Fruit fly (Drosophila melanogaster) whole organism, embryonic: ENCODE results near the gene Nepl20.

Experiments used
- Asciz ChIP-seq: fragments of 200-800 bp; sonication (Bioruptor generic); optimal IDR thresholded peaks from 2 replicates; lab custom pipeline; 2017; ENCODE audit warnings: missing biosample characterization, mild to moderate bottlenecking, missing genetic modification characterization, missing genetic modification reagents
- BEAF-32 ChIP-seq: fragments of 200-800 bp; sonication (Bioruptor generic); optimal IDR thresholded peaks from 3 replicates; lab custom pipeline; 2017; ENCODE audit warnings: missing biosample characterization, missing genetic modification characterization, mild to moderate bottlenecking, moderate library complexity, missing genetic modification reagents
- Bdp1 ChIP-seq: fragments of 200-800 bp; sonication (Bioruptor generic); optimal IDR thresholded peaks from 3 replicates; lab custom pipeline; 2016; ENCODE audit warnings: missing biosample characterization, missing genetic modification characterization
- C15 ChIP-seq: fragments of 200-800 bp; sonication (Bioruptor generic); IDR thresholded peaks from 3 replicates; pipeline ENCODE4 v1.3.6; 2022; ENCODE audit warnings: missing biosample characterization, missing genetic modification characterization
- CG10321 ChIP-seq: fragments of 200-800 bp; sonication (Bioruptor generic); IDR thresholded peaks from 2 replicates; pipeline ENCODE4 v1.3.6; 2022; ENCODE audit warnings: missing biosample characterization, missing genetic modification characterization
- CG11398 ChIP-seq: fragments of 200-800 bp; sonication (Bioruptor generic); optimal IDR thresholded peaks from 2 replicates; lab custom pipeline; 2016; ENCODE audit warnings: missing biosample characterization, missing genetic modification characterization
- CG11504 ChIP-seq: fragments of 200-800 bp; sonication (Bioruptor generic); optimal IDR thresholded peaks from 3 replicates; lab custom pipeline; 2019; ENCODE audit warnings: missing biosample characterization, mild to moderate bottlenecking, missing genetic modification characterization, moderate library complexity
- CG13624 ChIP-seq: fragments of 200-800 bp; sonication (Bioruptor generic); optimal IDR thresholded peaks from 2 replicates; lab custom pipeline; 2016; ENCODE audit warnings: missing biosample characterization, missing genetic modification characterization
- CG1529 ChIP-seq: fragments of 200-800 bp; sonication (Bioruptor generic); optimal IDR thresholded peaks from 3 replicates; lab custom pipeline; 2018; ENCODE audit warnings: missing biosample characterization, missing genetic modification characterization
- CG2199 ChIP-seq: fragments of 200-800 bp; sonication (Bioruptor generic); IDR thresholded peaks from 3 replicates; pipeline ENCODE4 v1.3.6; 2022; ENCODE audit warnings: missing biosample characterization, missing genetic modification characterization
- CG31388 ChIP-seq: fragments of 200-800 bp; sonication (Bioruptor generic); optimal IDR thresholded peaks from 2 replicates; lab custom pipeline; 2016; ENCODE audit warnings: missing biosample characterization, missing genetic modification characterization
- CG3281 ChIP-seq: fragments of 200-800 bp; sonication (Bioruptor generic); optimal IDR thresholded peaks from 3 replicates; lab custom pipeline; 2017; ENCODE audit warnings: missing biosample characterization, mild to moderate bottlenecking, missing genetic modification characterization
- CG3995 ChIP-seq: fragments of 200-800 bp; sonication (Bioruptor generic); optimal IDR thresholded peaks from 3 replicates; lab custom pipeline; 2016; ENCODE audit warnings: missing biosample characterization, missing genetic modification characterization
- CG4328 ChIP-seq: fragments of 200-800 bp; sonication (Bioruptor generic); optimal IDR thresholded peaks from 3 replicates; lab custom pipeline; 2017; ENCODE audit warnings: missing biosample characterization, missing genetic modification reagents, missing genetic modification characterization
- CHES-1-like ChIP-seq: fragments of 200-800 bp; sonication (Bioruptor generic); optimal IDR thresholded peaks from 2 replicates; lab custom pipeline; 2016; ENCODE audit warnings: missing biosample characterization, missing genetic modification characterization
- Deaf1 ChIP-seq: fragments of 200-800 bp; optimal IDR thresholded peaks from 3 replicates; lab custom pipeline; 2019; ENCODE audit warnings: missing biosample characterization, mild to moderate bottlenecking, missing genetic modification characterization, moderate library complexity
- Hr78 ChIP-seq, 2 experiments: fragments of 200-800 bp in 1 of 2; fragments of >200 bp in 1 of 2; sonication (Bioruptor generic) in 1 of 2; optimal IDR thresholded peaks; 2 replicates each; lab custom pipeline; 2017 to 2019; ENCODE audit warnings: missing biosample characterization in 2 of 2, missing genetic modification characterization in 2 of 2, mild to moderate bottlenecking in 1 of 2, moderate library complexity in 1 of 2
- Kr ChIP-seq: fragments of 200-800 bp; sonication (Bioruptor generic); optimal IDR thresholded peaks from 2 replicates; lab custom pipeline; 2017; ENCODE audit warnings: missing biosample characterization, mild to moderate bottlenecking, missing genetic modification characterization
- Mes4 ChIP-seq: fragments of 200-800 bp; sonication (Bioruptor generic); optimal IDR thresholded peaks from 2 replicates; lab custom pipeline; 2016; ENCODE audit warnings: missing biosample characterization, missing genetic modification characterization
- Sox102F ChIP-seq: fragments of 200-800 bp; sonication (Bioruptor generic); optimal IDR thresholded peaks from 2 replicates; lab custom pipeline; 2018; ENCODE audit warnings: missing biosample characterization, mild to moderate bottlenecking, missing genetic modification characterization, moderate library complexity
- TFAM ChIP-seq: fragments of 200-800 bp; sonication (Bioruptor generic); optimal IDR thresholded peaks from 2 replicates; lab custom pipeline; 2017; ENCODE audit warnings: missing biosample characterization, missing genetic modification characterization, inconsistent platforms
- ara ChIP-seq: fragments of 200-800 bp; sonication (Bioruptor generic); IDR thresholded peaks from 2 replicates; pipeline ENCODE4 v1.3.6; 2022; ENCODE audit warnings: missing biosample characterization, missing genetic modification characterization
- ato ChIP-seq: fragments of 200-800 bp; sonication (Bioruptor generic); IDR thresholded peaks from 2 replicates; pipeline ENCODE4 v1.3.6; 2022; ENCODE audit warnings: missing biosample characterization, missing genetic modification characterization; ENCODE audit not compliant: partially characterized antibody
- bigmax ChIP-seq: fragments of 200-800 bp; sonication (Bioruptor generic); optimal IDR thresholded peaks from 2 replicates; lab custom pipeline; 2018; ENCODE audit warnings: missing biosample characterization, mild to moderate bottlenecking, missing genetic modification characterization
- bowl ChIP-seq: fragments of 200-800 bp; sonication (Bioruptor generic); IDR thresholded peaks from 2 replicates; pipeline ENCODE4 v1.3.6; 2022; ENCODE audit warnings: missing biosample characterization, missing genetic modification characterization
- ewg ChIP-seq: fragments of 200-800 bp; sonication (Bioruptor generic); optimal IDR thresholded peaks from 3 replicates; lab custom pipeline; 2017; ENCODE audit warnings: mild to moderate bottlenecking, missing biosample characterization, missing genetic modification reagents, missing genetic modification characterization
- gsb ChIP-seq: fragments of 200-800 bp; sonication (Bioruptor generic); IDR thresholded peaks from 2 replicates; pipeline ENCODE4 v1.3.6; 2022; ENCODE audit warnings: missing biosample characterization, missing genetic modification characterization
- ham ChIP-seq: fragments of 200-800 bp; sonication (Bioruptor generic); IDR thresholded peaks from 2 replicates; pipeline ENCODE4 v1.3.6; 2022; ENCODE audit warnings: missing biosample characterization, missing genetic modification characterization
- hbn ChIP-seq: fragments of 200-800 bp; sonication (Bioruptor generic); IDR thresholded peaks from 2 replicates; pipeline ENCODE4 v1.3.6; 2022; ENCODE audit warnings: missing biosample characterization, missing genetic modification characterization; ENCODE audit not compliant: partially characterized antibody
- jigr1 ChIP-seq: fragments of 200-800 bp; sonication (Bioruptor generic); IDR thresholded peaks from 3 replicates; pipeline ENCODE4 v1.3.6; 2022; ENCODE audit warnings: missing biosample characterization, missing genetic modification characterization
- mirr ChIP-seq: fragments of 200-800 bp; sonication (Bioruptor generic); optimal IDR thresholded peaks from 3 replicates; lab custom pipeline; 2018; ENCODE audit warnings: missing biosample characterization, mild to moderate bottlenecking, missing genetic modification characterization
- pzg ChIP-seq: fragments of 200-800 bp; sonication (Bioruptor generic); optimal IDR thresholded peaks from 3 replicates; lab custom pipeline; 2018; ENCODE audit warnings: missing biosample characterization, mild to moderate bottlenecking, missing genetic modification characterization, moderate library complexity
- seq ChIP-seq: fragments of 200-800 bp; sonication (Bioruptor generic); IDR thresholded peaks from 2 replicates; pipeline ENCODE4 v1.3.6; 2022; ENCODE audit warnings: missing biosample characterization, missing genetic modification characterization
- sob ChIP-seq: fragments of 200-800 bp; sonication (Bioruptor generic); IDR thresholded peaks from 2 replicates; pipeline ENCODE4 v1.3.6; 2022; ENCODE audit warnings: missing biosample characterization, missing genetic modification characterization
- sr ChIP-seq: fragments of 200-800 bp; sonication (Bioruptor generic); IDR thresholded peaks from 3 replicates; pipeline ENCODE4 v1.3.6; 2022; ENCODE audit warnings: missing biosample characterization, missing genetic modification characterization
- ssp ChIP-seq: fragments of 200-800 bp; sonication (Bioruptor generic); IDR thresholded peaks from 2 replicates; pipeline ENCODE4 v1.3.6; 2022; ENCODE audit warnings: missing biosample characterization, missing genetic modification characterization
- twi ChIP-seq: fragments of 200-800 bp; optimal IDR thresholded peaks from 2 replicates; lab custom pipeline; 2019; ENCODE audit warnings: missing biosample characterization, mild to moderate bottlenecking, missing genetic modification characterization, moderate library complexity
- vvl ChIP-seq: fragments of 200-800 bp; sonication (Bioruptor generic); IDR thresholded peaks from 2 replicates; pipeline ENCODE4 v1.3.6; 2022; ENCODE audit warnings: missing biosample characterization, missing genetic modification characterization
- zfh2 ChIP-seq: fragments of 200-800 bp; sonication (Bioruptor generic); optimal IDR thresholded peaks from 2 replicates; lab custom pipeline; 2016; ENCODE audit warnings: missing biosample characterization, missing genetic modification characterization

The Nepl20 gene

DNA sequence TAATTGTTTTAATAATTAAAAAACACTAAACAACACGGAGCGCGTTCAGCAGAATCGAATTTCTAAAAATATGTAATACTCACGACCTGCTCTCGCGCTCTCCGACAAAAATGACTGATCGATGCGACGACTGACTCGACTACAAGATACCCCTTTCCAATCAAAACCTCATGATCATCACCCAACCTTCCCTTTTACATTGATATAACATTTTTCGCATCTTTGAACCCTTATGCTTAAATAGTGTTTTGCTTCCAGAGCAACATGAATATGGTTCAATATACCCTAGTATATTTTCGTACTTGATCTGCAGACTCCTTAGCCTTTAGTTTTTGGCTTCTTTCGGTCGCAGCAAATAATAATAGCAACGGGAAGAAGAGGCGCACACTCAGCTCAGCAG is 31.2 kb downstream of the Nepl20 start (continued):
- TF ChIP-seq C15: no peak
- TF ChIP-seq Sox102F (GFP tag; lab: Kevin White, UChicago): peak; percentile 87
- peak; percentile 6 for TF ChIP-seq CG31388 (GFP tag; lab: Kevin White, UChicago)
- TF ChIP-seq Asciz: peak; percentile 48
- TF ChIP-seq hbn: no peak
- no peak for TF ChIP-seq ato (GFP tag; lab: Robert Waterston, UW)
- no peak for TF ChIP-seq Kr (GFP tag; lab: Kevin White, UChicago)
- TF ChIP-seq CG11504 (tag; lab: Kevin White, UChicago): peak; percentile 77
- TF ChIP-seq mirr: no peak
- TF ChIP-seq Deaf1 (tag; lab: Kevin White, UChicago): peak; percentile 20
- TF ChIP-seq Mes4 (GFP tag; lab: Kevin White, UChicago): peak; percentile 38
- TF ChIP-seq CG11398: peak; percentile 26
- peak; percentile 62; the same call in 1 of the 2 replicates for TF ChIP-seq gsb (GFP tag; lab: Robert Waterston, UW)
- 0 out of 2 replicates have a peak, but pooled peaks have one; percentile 25 for TF ChIP-seq bowl (GFP tag; lab: Robert Waterston, UW)
- no peak for TF ChIP-seq CG4328 (GFP tag; lab: Kevin White, UChicago)
- TF ChIP-seq jigr1 (GFP tag; lab: Robert Waterston, UW): peak; percentile 36; the same call in 1 of the 3 replicates
- TF ChIP-seq vvl (GFP tag; lab: Robert Waterston, UW): peak; percentile 91
- TF ChIP-seq ssp (GFP tag; lab: Robert Waterston, UW): peak; percentile 71
- TF ChIP-seq Hr78 (GFP tag; optimal IDR thresholded peaks at IDR 0.05; lab: Kevin White, UChicago): peak in 1 of 2 experiments; percentile 15
- peak; percentile 55 for TF ChIP-seq CHES-1-like (GFP tag; lab: Kevin White, UChicago)
- TF ChIP-seq sob (GFP tag; lab: Robert Waterston, UW): peak; percentile 79
- 0 out of 3 replicates have a peak, but pooled peaks have one; percentile 16 for TF ChIP-seq CG2199
- TF ChIP-seq CG13624 (GFP tag; lab: Kevin White, UChicago): peak; percentile 78
- peak; percentile 89 for TF ChIP-seq ara (GFP tag; lab: Robert Waterston, UW)
- peak; percentile 49 for TF ChIP-seq Bdp1 (GFP tag; lab: Kevin White, UChicago)
- TF ChIP-seq CG3281 (GFP tag; lab: Kevin White, UChicago): peak; percentile 22

DNA sequence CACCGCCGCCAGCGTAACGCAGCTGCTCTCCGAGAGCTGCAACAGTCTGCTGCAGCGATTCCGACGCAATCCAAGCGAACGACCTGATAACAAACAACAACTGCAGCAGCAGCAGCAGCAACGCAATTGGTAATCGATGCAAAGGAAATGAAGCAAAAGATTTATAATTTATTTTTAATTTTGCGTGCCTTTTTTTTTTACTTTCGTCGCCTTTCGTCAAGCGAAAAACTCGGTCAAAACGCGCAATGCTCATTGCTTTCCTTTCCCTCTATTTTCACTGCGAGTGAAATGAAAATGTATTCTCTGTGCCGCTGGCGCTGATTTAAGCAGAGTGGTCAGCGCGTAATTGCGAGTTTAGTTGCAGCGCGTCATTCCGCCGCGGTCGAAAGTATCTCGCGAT is 32.4 kb downstream of the Nepl20 start:
- TF ChIP-seq seq (GFP tag; lab: Robert Waterston, UW) (no peak), bigmax (no peak), CG10321 (GFP tag; lab: Robert Waterston, UW) (no peak), Sox102F (GFP tag; lab: Kevin White, UChicago) (no peak), zfh2 (GFP tag; lab: Kevin White, UChicago) (no peak), BEAF-32 (GFP tag; lab: Kevin White, UChicago) (no peak), TFAM (GFP tag; lab: Kevin White, UChicago) (no peak), CG3995 (no peak), pzg (GFP tag; lab: Kevin White, UChicago) (no peak), ewg (no peak), mirr (no peak), sr (GFP tag; lab: Robert Waterston, UW) (no peak), ham (GFP tag; lab: Robert Waterston, UW) (no peak), CG1529 (no peak), twi (no peak)
